Fruit fly (Drosophila melanogaster) whole organism, embryonic: Measurements from ENCODE around the gene tinc.

Experiments used
- Abd-B ChIP-seq: fragments of 200-800 bp; sonication (Bioruptor generic); optimal IDR thresholded peaks from 2 replicates; lab custom pipeline; 2018; ENCODE audit warnings: missing biosample characterization, mild to moderate bottlenecking, missing genetic modification characterization, moderate library complexity
- Asciz ChIP-seq: fragments of 200-800 bp; sonication (Bioruptor generic); optimal IDR thresholded peaks from 2 replicates; lab custom pipeline; 2017; ENCODE audit warnings: missing biosample characterization, mild to moderate bottlenecking, missing genetic modification characterization, missing genetic modification reagents
- Bdp1 ChIP-seq: fragments of 200-800 bp; sonication (Bioruptor generic); optimal IDR thresholded peaks from 3 replicates; lab custom pipeline; 2016; ENCODE audit warnings: missing biosample characterization, missing genetic modification characterization
- CG11093 ChIP-seq: fragments of 200-800 bp; sonication (Bioruptor generic); IDR thresholded peaks from 3 replicates; pipeline ENCODE4 v1.3.6; 2022; ENCODE audit warnings: missing biosample characterization, missing genetic modification characterization
- CG13424 ChIP-seq: fragments of 200-800 bp; sonication (Bioruptor generic); optimal IDR thresholded peaks from 2 replicates; lab custom pipeline; 2019; ENCODE audit warnings: missing biosample characterization, mild to moderate bottlenecking, missing genetic modification characterization, moderate library complexity
- CG14441 ChIP-seq: fragments of 200-800 bp; sonication (Bioruptor generic); IDR thresholded peaks from 2 replicates; pipeline ENCODE4 v1.3.6; 2022; ENCODE audit warnings: missing biosample characterization, missing genetic modification characterization
- CG16779 ChIP-seq: fragments of 200-800 bp; sonication (Bioruptor generic); IDR thresholded peaks from 2 replicates; pipeline ENCODE4 v1.3.6; 2022; ENCODE audit warnings: missing biosample characterization, missing genetic modification characterization
- CG17186 ChIP-seq: fragments of 200-800 bp; sonication (Bioruptor generic); optimal IDR thresholded peaks from 3 replicates; lab custom pipeline; 2017; ENCODE audit warnings: missing biosample characterization, missing genetic modification reagents, missing genetic modification characterization
- CG18764 ChIP-seq: fragments of 200-800 bp; sonication (Bioruptor generic); optimal IDR thresholded peaks from 3 replicates; lab custom pipeline; 2016; ENCODE audit warnings: missing biosample characterization, missing genetic modification characterization
- CG2129 ChIP-seq: fragments of 200-800 bp; sonication (Bioruptor generic); IDR thresholded peaks from 2 replicates; pipeline ENCODE4 v1.3.6; 2022; ENCODE audit warnings: missing biosample characterization, missing genetic modification characterization; ENCODE audit not compliant: partially characterized antibody
- CG32532 ChIP-seq: fragments of 200-800 bp; sonication (Bioruptor generic); IDR thresholded peaks from 2 replicates; pipeline ENCODE4 v1.3.6; 2022; ENCODE audit warnings: missing biosample characterization, missing genetic modification characterization
- CG33557 ChIP-seq: fragments of 200-800 bp; sonication (Bioruptor generic); optimal IDR thresholded peaks from 2 replicates; lab custom pipeline; 2019; ENCODE audit warnings: missing biosample characterization, mild to moderate bottlenecking, missing genetic modification characterization, moderate library complexity
- CG34224 ChIP-seq: fragments of 200-800 bp; sonication (Bioruptor generic); IDR thresholded peaks from 3 replicates; pipeline ENCODE4 v1.3.6; 2022; ENCODE audit warnings: missing biosample characterization, missing genetic modification characterization; ENCODE audit not compliant: partially characterized antibody
- CG43689 ChIP-seq: fragments of 200-800 bp; sonication (Bioruptor generic); IDR thresholded peaks from 2 replicates; pipeline ENCODE4 v1.3.6; 2022; ENCODE audit warnings: missing biosample characterization, missing genetic modification characterization
- CG4820 ChIP-seq: fragments of 200-800 bp; sonication (Bioruptor generic); optimal IDR thresholded peaks from 3 replicates; lab custom pipeline; 2016; ENCODE audit warnings: missing biosample characterization, missing genetic modification characterization
- CG5180 ChIP-seq: fragments of 200-800 bp; sonication (Bioruptor generic); optimal IDR thresholded peaks from 3 replicates; lab custom pipeline; 2017; ENCODE audit warnings: missing biosample characterization, missing genetic modification characterization, mild to moderate bottlenecking, moderate library complexity, missing genetic modification reagents
- CG6854 ChIP-seq: fragments of 200-800 bp; sonication (Bioruptor generic); optimal IDR thresholded peaks from 3 replicates; lab custom pipeline; 2017; ENCODE audit warnings: missing biosample characterization, mild to moderate bottlenecking, missing genetic modification characterization
- CG8765 ChIP-seq: fragments of 200-800 bp; sonication (Bioruptor generic); IDR thresholded peaks from 2 replicates; pipeline ENCODE4 v1.3.6; 2022; ENCODE audit warnings: missing biosample characterization, missing genetic modification characterization
- CG9437 ChIP-seq: fragments of 200-800 bp; sonication (Bioruptor generic); optimal IDR thresholded peaks from 2 replicates; lab custom pipeline; 2018; ENCODE audit warnings: missing biosample characterization, mild to moderate bottlenecking, missing genetic modification characterization
- CG9876 ChIP-seq: fragments of 200-800 bp; sonication (Bioruptor generic); optimal IDR thresholded peaks from 2 replicates; lab custom pipeline; 2016; ENCODE audit warnings: missing biosample characterization, missing genetic modification characterization
- CHES-1-like ChIP-seq: fragments of 200-800 bp; sonication (Bioruptor generic); optimal IDR thresholded peaks from 2 replicates; lab custom pipeline; 2016; ENCODE audit warnings: missing biosample characterization, missing genetic modification characterization
- CkIIα-i1 ChIP-seq: fragments of 200-800 bp; sonication (Bioruptor generic); IDR thresholded peaks from 2 replicates; pipeline ENCODE4 v1.3.6; 2022; ENCODE audit warnings: missing biosample characterization, missing genetic modification characterization
- GATAe ChIP-seq: fragments of 200-800 bp; sonication (Bioruptor generic); conservative IDR thresholded peaks from 2 replicates; pipeline ENCODE4 v1.3.6; 2022; ENCODE audit warnings: missing biosample characterization, missing genetic modification characterization
- HLH3B ChIP-seq: fragments of 200-800 bp; sonication (Bioruptor generic); IDR thresholded peaks from 2 replicates; pipeline ENCODE4 v1.3.6; 2022; ENCODE audit warnings: missing biosample characterization, missing genetic modification characterization
- HLH4C ChIP-seq: fragments of 200-800 bp; sonication (Bioruptor generic); IDR thresholded peaks from 3 replicates; pipeline ENCODE4 v1.3.6; 2022; ENCODE audit warnings: missing biosample characterization, missing genetic modification characterization; ENCODE audit not compliant: partially characterized antibody
- Max ChIP-seq: fragments of 200-800 bp; sonication (Bioruptor generic); optimal IDR thresholded peaks from 2 replicates; lab custom pipeline; 2016; ENCODE audit warnings: missing biosample characterization, mild to moderate bottlenecking, missing genetic modification characterization
- YL-1 ChIP-seq: fragments of 200-800 bp; sonication (Bioruptor generic); optimal IDR thresholded peaks from 3 replicates; lab custom pipeline; 2017; ENCODE audit warnings: missing biosample characterization, mild to moderate bottlenecking, missing genetic modification characterization
- ara ChIP-seq: fragments of 200-800 bp; sonication (Bioruptor generic); IDR thresholded peaks from 2 replicates; pipeline ENCODE4 v1.3.6; 2022; ENCODE audit warnings: missing biosample characterization, missing genetic modification characterization
- ato ChIP-seq: fragments of 200-800 bp; sonication (Bioruptor generic); IDR thresholded peaks from 2 replicates; pipeline ENCODE4 v1.3.6; 2022; ENCODE audit warnings: missing biosample characterization, missing genetic modification characterization; ENCODE audit not compliant: partially characterized antibody
- cas ChIP-seq: fragments of 200-800 bp; sonication (Bioruptor generic); IDR thresholded peaks from 2 replicates; pipeline ENCODE4 v1.3.6; 2022; ENCODE audit warnings: missing biosample characterization, missing genetic modification characterization
- danr ChIP-seq: fragments of 200-800 bp; sonication (Bioruptor generic); IDR thresholded peaks from 2 replicates; pipeline ENCODE4 v1.3.6; 2022; ENCODE audit warnings: missing biosample characterization, missing genetic modification characterization
- dati ChIP-seq: fragments of 200-800 bp; sonication (Bioruptor generic); IDR thresholded peaks from 2 replicates; pipeline ENCODE4 v1.3.6; 2022; ENCODE audit warnings: missing biosample characterization, missing genetic modification characterization
- eve ChIP-seq, 2 experiments: fragments of >200 bp; optimal IDR thresholded peaks; 2 replicates each; lab custom pipeline; 2017; ENCODE audit warnings: missing biosample characterization in 2 of 2, missing genetic modification characterization in 2 of 2
- gt ChIP-seq: fragments of 200-800 bp; sonication (Bioruptor generic); IDR thresholded peaks from 2 replicates; pipeline ENCODE4 v1.3.6; 2022; ENCODE audit warnings: missing biosample characterization, missing genetic modification characterization
- ind ChIP-seq: fragments of 200-800 bp; sonication (Bioruptor generic); optimal IDR thresholded peaks from 3 replicates; lab custom pipeline; 2016; ENCODE audit warnings: missing biosample characterization, missing genetic modification characterization
- klu ChIP-seq: fragments of 200-800 bp; sonication (Bioruptor generic); IDR thresholded peaks from 2 replicates; pipeline ENCODE4 v1.3.6; 2022; ENCODE audit warnings: missing biosample characterization, missing genetic modification characterization
- lmd ChIP-seq: fragments of 200-800 bp; sonication (Bioruptor generic); IDR thresholded peaks from 2 replicates; pipeline ENCODE4 v1.3.6; 2022; ENCODE audit warnings: missing biosample characterization, missing genetic modification characterization
- lola ChIP-seq, 3 experiments: fragments of >200 bp in 2 of 3; fragments of 200-800 bp in 1 of 3; sonication (Bioruptor generic) in 1 of 3; optimal IDR thresholded peaks; 2 replicates each; lab custom pipeline; 2017 to 2019; ENCODE audit warnings: missing biosample characterization in 3 of 3, missing genetic modification characterization in 3 of 3, mild to moderate bottlenecking in 1 of 3, moderate library complexity in 1 of 3
- nom ChIP-seq: fragments of 200-800 bp; sonication (Bioruptor generic); optimal IDR thresholded peaks from 2 replicates; lab custom pipeline; 2017; ENCODE audit warnings: missing biosample characterization, missing genetic modification characterization, mild to moderate bottlenecking, moderate library complexity, missing genetic modification reagents
- pan ChIP-seq, 4 experiments: fragments of >200 bp in 3 of 4; fragments of 200-800 bp in 1 of 4; sonication (Bioruptor generic) in 1 of 4; optimal IDR thresholded peaks in 3 of 4; IDR thresholded peaks in 1 of 4; 2 replicates each; pipeline versions ENCODE4 v1.3.6 to Lab custom; 2017 to 2022; ENCODE audit warnings: missing biosample characterization in 2 of 4, missing genetic modification characterization in 2 of 4, mixed read lengths in 1 of 4
- pho ChIP-seq: fragments of 200-800 bp; sonication (Bioruptor generic); optimal IDR thresholded peaks from 2 replicates; lab custom pipeline; 2016; ENCODE audit warnings: missing biosample characterization, missing genetic modification characterization
- phol ChIP-seq: fragments of 200-800 bp; sonication (Bioruptor generic); optimal IDR thresholded peaks from 3 replicates; lab custom pipeline; 2018; ENCODE audit warnings: missing biosample characterization, mild to moderate bottlenecking, missing genetic modification characterization, moderate library complexity
- pita ChIP-seq: fragments of 200-800 bp; sonication (Bioruptor generic); optimal IDR thresholded peaks from 2 replicates; lab custom pipeline; 2017; ENCODE audit warnings: missing biosample characterization, mild to moderate bottlenecking, missing genetic modification characterization
- prd ChIP-seq, 3 experiments: fragments of >200 bp in 2 of 3; fragments of 200-800 bp in 1 of 3; sonication (Bioruptor generic) in 1 of 3; optimal IDR thresholded peaks in 2 of 3; IDR thresholded peaks in 1 of 3; 2 replicates in 2 of 3; 3 replicates in 1 of 3; pipeline versions ENCODE4 v1.3.6 to Lab custom; 2017 to 2022; ENCODE audit warnings: missing biosample characterization in 1 of 3, missing genetic modification characterization in 1 of 3
- row ChIP-seq: fragments of 200-800 bp; sonication (Bioruptor generic); IDR thresholded peaks from 3 replicates; pipeline ENCODE4 v1.3.6; 2022; ENCODE audit warnings: missing biosample characterization, missing genetic modification characterization
- schlank ChIP-seq: fragments of 200-800 bp; sonication (Bioruptor generic); optimal IDR thresholded peaks from 2 replicates; lab custom pipeline; 2018; ENCODE audit warnings: missing biosample characterization, mild to moderate bottlenecking, missing genetic modification characterization
- sna ChIP-seq: fragments of 200-800 bp; sonication (Bioruptor generic); IDR thresholded peaks from 2 replicates; pipeline ENCODE4 v1.3.6; 2022; ENCODE audit warnings: missing biosample characterization, missing genetic modification characterization; ENCODE audit not compliant: partially characterized antibody
- stc ChIP-seq: fragments of 200-800 bp; sonication (Bioruptor generic); IDR thresholded peaks from 2 replicates; pipeline ENCODE4 v1.3.6; 2022; ENCODE audit warnings: missing biosample characterization, missing genetic modification characterization
- tup ChIP-seq: fragments of 200-800 bp; sonication (Bioruptor generic); optimal IDR thresholded peaks from 2 replicates; lab custom pipeline; 2016; ENCODE audit warnings: missing biosample characterization, mild to moderate bottlenecking, missing genetic modification characterization, moderate library complexity
- vfl ChIP-seq: fragments of 200-800 bp; sonication (Bioruptor generic); optimal IDR thresholded peaks from 2 replicates; lab custom pipeline; 2016; ENCODE audit warnings: missing biosample characterization, missing genetic modification characterization

tinc gene

DNA sequence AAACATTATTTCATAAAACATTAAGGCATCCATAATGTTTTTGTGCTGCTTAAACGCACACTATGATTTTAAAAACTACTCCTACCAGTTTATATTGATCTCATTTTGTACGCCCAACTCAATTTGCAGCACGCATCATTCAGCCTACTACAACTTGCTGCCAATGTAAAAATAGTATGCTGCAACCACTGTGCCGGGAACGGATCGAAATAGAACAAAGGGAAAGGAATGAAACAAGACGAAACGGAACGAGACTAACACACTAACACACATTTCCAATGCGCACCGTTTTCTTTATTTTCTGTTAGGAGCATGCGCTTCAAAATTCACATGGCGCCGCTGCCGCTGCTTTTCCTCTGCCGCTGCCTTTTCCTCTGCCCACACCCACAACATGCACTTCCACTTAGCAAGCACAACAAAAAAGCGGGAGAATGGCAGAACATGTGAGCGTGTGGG lies 34.4 kb upstream of the tinc start (continued):
- TF ChIP-seq stc (GFP tag; lab: Robert Waterston, UW) = no peak
- no peak for TF ChIP-seq CG33557 (GFP tag; lab: Kevin White, UChicago)
- no peak for TF ChIP-seq lola (GFP tag; optimal IDR thresholded peaks at IDR 0.05; lab: Kevin White, UChicago)
- TF ChIP-seq Asciz (GFP tag; lab: Kevin White, UChicago) = no peak
- no peak for TF ChIP-seq pho (GFP tag; lab: Kevin White, UChicago)
- TF ChIP-seq prd (optimal IDR thresholded peaks at IDR 0.05; lab: Kevin White, UChicago) = no peak
- peak; percentile 48; the same call in 2 of the 3 replicates for TF ChIP-seq prd (GFP tag; IDR thresholded peaks at IDR 0.05; lab: Robert Waterston, UW)
- TF ChIP-seq row (GFP tag; lab: Robert Waterston, UW) = peak; percentile 66
- no peak for TF ChIP-seq eve (GFP tag; optimal IDR thresholded peaks at IDR 0.05; lab: Kevin White, UChicago)
- no peak for TF ChIP-seq CG2129
- no peak for TF ChIP-seq CG34224 (GFP tag; lab: Robert Waterston, UW)
- TF ChIP-seq CG18764 (GFP tag; lab: Kevin White, UChicago) = no peak
- TF ChIP-seq CG17186 (GFP tag; lab: Kevin White, UChicago) = no peak
- TF ChIP-seq ato (GFP tag; lab: Robert Waterston, UW) = no peak
- TF ChIP-seq CG5180 = no peak
- TF ChIP-seq Max = no peak
- TF ChIP-seq gt (GFP tag; lab: Robert Waterston, UW) = no peak
- TF ChIP-seq phol (tag; lab: Kevin White, UChicago) = peak; percentile 15
- no peak; the same call in 1 of the 2 replicates for TF ChIP-seq HLH3B (GFP tag; lab: Robert Waterston, UW)
- no peak for TF ChIP-seq CG9437 (GFP tag; lab: Kevin White, UChicago)
- TF ChIP-seq CG9876 (GFP tag; lab: Kevin White, UChicago) = no peak
- TF ChIP-seq Bdp1 (GFP tag; lab: Kevin White, UChicago) = no peak
- TF ChIP-seq pan (optimal IDR thresholded peaks at IDR 0.05; lab: Kevin White, UChicago) = no peak
- TF ChIP-seq pan (GFP tag; optimal IDR thresholded peaks at IDR 0.05 in 1 of 2, IDR thresholded peaks at IDR 0.05 in 1 of 2) = peak in 1 of 2 experiments; percentile 63
- peak; percentile 33; the same call in 1 of the 2 replicates for TF ChIP-seq CG14441
- no peak for TF ChIP-seq danr
- TF ChIP-seq dati (GFP tag; lab: Robert Waterston, UW) = no peak
- no peak for TF ChIP-seq CG4820
- TF ChIP-seq ind (GFP tag; lab: Kevin White, UChicago) = peak; percentile 24
- no peak for TF ChIP-seq nom (GFP tag; lab: Kevin White, UChicago)
- TF ChIP-seq Abd-B (GFP tag; lab: Kevin White, UChicago) = peak; percentile 12
- no peak for TF ChIP-seq schlank (tag; lab: Kevin White, UChicago)
- no peak for TF ChIP-seq HLH4C (GFP tag; lab: Robert Waterston, UW)
- no peak for TF ChIP-seq GATAe (GFP tag; lab: Robert Waterston, UW)
- TF ChIP-seq pita (GFP tag; lab: Kevin White, UChicago) = no peak
- peak; percentile 5 for TF ChIP-seq YL-1 (GFP tag; lab: Kevin White, UChicago)
- TF ChIP-seq CG11093 (GFP tag; lab: Robert Waterston, UW) = no peak
- TF ChIP-seq CHES-1-like (GFP tag; lab: Kevin White, UChicago) = no peak
- TF ChIP-seq vfl (GFP tag; lab: Kevin White, UChicago) = no peak
- no peak for TF ChIP-seq CkIIα-i1 (GFP tag; lab: Robert Waterston, UW)
- TF ChIP-seq klu (GFP tag; lab: Robert Waterston, UW) = no peak
- no peak for TF ChIP-seq ara
- TF ChIP-seq CG16779 (GFP tag; lab: Robert Waterston, UW) = no peak
- no peak for TF ChIP-seq tup (GFP tag; lab: Kevin White, UChicago)
- no peak for TF ChIP-seq CG32532 (GFP tag; lab: Robert Waterston, UW)
- no peak for TF ChIP-seq cas
- TF ChIP-seq CG8765 (GFP tag; lab: Robert Waterston, UW) = no peak
- TF ChIP-seq sna (GFP tag; lab: Robert Waterston, UW) = no peak
- TF ChIP-seq CG6854 = no peak
- no peak for TF ChIP-seq CG43689 (GFP tag; lab: Robert Waterston, UW)
- TF ChIP-seq CG13424 (tag; lab: Kevin White, UChicago) = peak; percentile 30
- TF ChIP-seq lmd (GFP tag; lab: Robert Waterston, UW) = no peak
